Worm (Caenorhabditis elegans) whole organism, mixed stage, embryonic: ENCODE measurements around the gene C35A5.3.

Source experiments
- M03D4.4 ChIP-seq: sonication (generic microtip); optimal IDR thresholded peaks from 2 replicates; lab custom pipeline; 2017; ENCODE audit warnings: mild to moderate bottlenecking, missing genetic modification characterization, missing compliant biosample characterization
- bed-3 ChIP-seq: fragments of 200-800 bp; sonication (Bioruptor generic); optimal IDR thresholded peaks from 3 replicates; lab custom pipeline; 2018; ENCODE audit warnings: mild to moderate bottlenecking, missing genetic modification characterization, moderate library complexity, missing compliant biosample characterization
- blmp-1 ChIP-seq: fragments of 150-350 bp; optimal IDR thresholded peaks from 2 replicates; lab custom pipeline; 2014; ENCODE audit warnings: missing biosample characterization, missing genetic modification characterization
- ceh-39 ChIP-seq: fragments of 150-350 bp; optimal IDR thresholded peaks from 2 replicates; lab custom pipeline; 2014; ENCODE audit warnings: missing biosample characterization, missing genetic modification characterization
- ceh-83 ChIP-seq: fragments of 200-800 bp; sonication (Bioruptor generic); optimal IDR thresholded peaks from 2 replicates; lab custom pipeline; 2018; ENCODE audit warnings: mild to moderate bottlenecking, missing genetic modification characterization, missing compliant biosample characterization
- ces-1 ChIP-seq: fragments of 150-350 bp; optimal IDR thresholded peaks from 2 replicates; lab custom pipeline; 2014; ENCODE audit warnings: missing biosample characterization, missing genetic modification reagents, missing genetic modification characterization
- cnd-1 ChIP-seq: fragments of 200-800 bp; sonication (Bioruptor generic); optimal IDR thresholded peaks from 2 replicates; lab custom pipeline; 2018; ENCODE audit warnings: mild to moderate bottlenecking, missing genetic modification characterization, missing compliant biosample characterization
- drap-1 ChIP-seq: fragments of 200-800 bp; sonication (Bioruptor generic); optimal IDR thresholded peaks from 3 replicates; lab custom pipeline; 2018; ENCODE audit warnings: mild to moderate bottlenecking, missing genetic modification characterization, missing compliant biosample characterization
- elt-1 ChIP-seq: sonication (generic microtip); optimal IDR thresholded peaks from 2 replicates; lab custom pipeline; 2017; ENCODE audit warnings: missing genetic modification characterization, mild to moderate bottlenecking, missing compliant biosample characterization, antibody characterized with exemption, moderate library complexity, borderline replicate concordance; ENCODE audit not compliant: insufficient read depth
- elt-3 ChIP-seq: fragments of 150-350 bp; optimal IDR thresholded peaks from 2 replicates; lab custom pipeline; 2014; ENCODE audit warnings: missing biosample characterization, missing genetic modification characterization
- flh-1 ChIP-seq: fragments of 200-800 bp; sonication (Bioruptor generic); optimal IDR thresholded peaks from 2 replicates; lab custom pipeline; 2018; ENCODE audit warnings: mild to moderate bottlenecking, missing genetic modification characterization, moderate library complexity, missing compliant biosample characterization
- ham-2 ChIP-seq: fragments of 200-800 bp; sonication (Bioruptor generic); optimal IDR thresholded peaks from 2 replicates; lab custom pipeline; 2018; ENCODE audit warnings: mild to moderate bottlenecking, missing genetic modification characterization, missing compliant biosample characterization
- hlh-1 ChIP-seq: fragments of 150-350 bp; optimal IDR thresholded peaks from 2 replicates; lab custom pipeline; 2014; ENCODE audit warnings: missing biosample characterization, missing genetic modification reagents, missing genetic modification characterization
- lsy-2 ChIP-seq: fragments of 150-350 bp; optimal IDR thresholded peaks from 2 replicates; lab custom pipeline; 2014; ENCODE audit warnings: missing biosample characterization, missing genetic modification characterization
- mab-5 ChIP-seq: fragments of 150-350 bp; optimal IDR thresholded peaks from 2 replicates; lab custom pipeline; 2014; ENCODE audit warnings: missing biosample characterization, missing genetic modification characterization
- mep-1 ChIP-seq: fragments of 150-350 bp; optimal IDR thresholded peaks from 2 replicates; lab custom pipeline; 2017; ENCODE audit warnings: missing biosample characterization, missing genetic modification reagents, missing genetic modification characterization, inconsistent platforms
- mls-2 ChIP-seq: sonication (generic microtip); optimal IDR thresholded peaks from 2 replicates; lab custom pipeline; 2016; ENCODE audit warnings: mild to moderate bottlenecking, missing genetic modification characterization, moderate library complexity, missing compliant biosample characterization
- nhr-12 ChIP-seq: fragments of 150-350 bp; optimal IDR thresholded peaks from 2 replicates; lab custom pipeline; 2014; ENCODE audit warnings: missing biosample characterization, missing genetic modification characterization
- nhr-2 ChIP-seq: fragments of 150-350 bp; optimal IDR thresholded peaks from 2 replicates; lab custom pipeline; 2014; ENCODE audit warnings: missing biosample characterization, missing genetic modification characterization
- nhr-237 ChIP-seq: fragments of 150-350 bp; optimal IDR thresholded peaks from 2 replicates; lab custom pipeline; 2014; ENCODE audit warnings: missing biosample characterization, missing genetic modification characterization
- nhr-28 ChIP-seq: fragments of 150-350 bp; optimal IDR thresholded peaks from 2 replicates; lab custom pipeline; 2014; ENCODE audit warnings: missing biosample characterization, missing genetic modification characterization
- nhr-76 ChIP-seq: sonication (generic microtip); optimal IDR thresholded peaks from 2 replicates; lab custom pipeline; 2017; ENCODE audit warnings: missing biosample characterization, missing genetic modification characterization
- pha-4 ChIP-seq: fragments of 150-350 bp; optimal IDR thresholded peaks from 2 replicates; lab custom pipeline; 2018; ENCODE audit warnings: missing biosample characterization, missing genetic modification reagents, missing genetic modification characterization
- snpc-4 ChIP-seq: fragments of 150-350 bp; optimal IDR thresholded peaks from 2 replicates; lab custom pipeline; 2014; ENCODE audit warnings: missing biosample characterization, missing genetic modification characterization
- sptf-1 ChIP-seq: sonication (generic microtip); optimal IDR thresholded peaks from 2 replicates; lab custom pipeline; 2017; ENCODE audit warnings: mild to moderate bottlenecking, missing genetic modification characterization, moderate library complexity, missing compliant biosample characterization
- tbx-8 ChIP-seq: fragments of 200-800 bp; sonication (Bioruptor generic); optimal IDR thresholded peaks from 2 replicates; lab custom pipeline; 2018; ENCODE audit warnings: mild to moderate bottlenecking, missing genetic modification characterization, moderate library complexity, missing compliant biosample characterization
- unc-120 ChIP-seq: sonication (generic microtip); optimal IDR thresholded peaks from 2 replicates; lab custom pipeline; 2017; ENCODE audit warnings: missing genetic modification characterization, missing compliant biosample characterization; ENCODE audit not compliant: poor library complexity, severe bottlenecking
- unc-39 ChIP-seq: fragments of 150-350 bp; optimal IDR thresholded peaks from 2 replicates; lab custom pipeline; 2014; ENCODE audit warnings: missing biosample characterization, missing genetic modification characterization
- unc-62 ChIP-seq: fragments of 150-350 bp; optimal IDR thresholded peaks from 2 replicates; lab custom pipeline; 2014; ENCODE audit warnings: missing biosample characterization, missing genetic modification reagents, missing genetic modification characterization
- zip-8 ChIP-seq: fragments of 150-350 bp; optimal IDR thresholded peaks from 2 replicates; lab custom pipeline; 2014; ENCODE audit warnings: missing biosample characterization, missing genetic modification characterization
- ztf-11 ChIP-seq: fragments of 150-350 bp; optimal IDR thresholded peaks from 2 replicates; lab custom pipeline; 2014; ENCODE audit warnings: missing biosample characterization, missing genetic modification characterization

Gene C35A5.3

DNA sequence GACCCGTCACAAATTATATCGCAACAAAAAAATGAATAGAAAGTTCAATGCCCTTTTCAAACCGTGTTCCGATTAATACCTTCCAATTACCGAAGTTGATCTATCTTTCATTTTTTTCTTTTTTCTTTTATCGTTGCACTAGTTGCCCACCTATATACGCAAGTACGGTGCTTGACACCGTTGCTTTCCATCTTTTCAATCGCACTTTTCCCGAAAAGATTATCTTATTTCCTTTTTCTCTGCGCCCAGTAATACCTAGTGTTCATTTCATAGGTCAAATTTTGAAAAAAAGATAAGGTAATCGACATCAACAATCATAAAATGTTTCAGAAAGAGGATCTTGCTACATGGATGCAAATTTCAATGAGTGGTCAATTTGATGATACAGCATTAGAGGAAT lies 28.4 kb upstream of the C35A5.3 start:
- TF ChIP-seq ceh-83 (no peak), drap-1 (GFP tag; lab: Kevin White, UChicago) (no peak), zip-8 (tag; lab: Kevin White, UChicago) (no peak)
- TF ChIP-seq, all 35 proteins: peak for 0

DNA sequence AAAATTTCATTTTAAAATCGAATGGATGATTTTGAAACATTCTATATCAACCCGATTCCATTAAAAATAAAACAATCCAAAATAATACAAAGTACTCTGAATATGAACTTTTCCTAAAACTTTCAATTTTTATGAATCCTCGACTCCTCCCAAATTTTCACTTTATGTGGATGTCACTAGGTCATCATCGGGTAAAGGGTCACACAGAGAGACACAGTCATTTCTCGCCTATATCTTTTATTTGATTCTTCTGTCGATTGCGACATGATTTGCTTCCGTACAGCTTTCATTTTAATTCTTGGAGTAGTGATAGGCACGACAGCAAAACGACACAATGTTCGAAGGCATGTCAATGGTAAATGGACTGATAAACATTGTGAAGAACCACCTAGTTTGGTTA lies 27.3 kb upstream of the C35A5.3 start, which contains the start of gene F25D1.3:
Gene F25D1.3, plus strand, starts transcription at position 225 of the 400 bp plus-strand sequence.
- TF ChIP-seq bed-3, result no peak
- no peak for TF ChIP-seq mep-1 (tag; lab: Kevin White, UChicago)
- no peak for TF ChIP-seq cnd-1 (tag; lab: Kevin White, UChicago)
- TF ChIP-seq ztf-11 (tag; lab: Kevin White, UChicago), result no peak
- no peak for TF ChIP-seq nhr-12 (tag; lab: Kevin White, UChicago)
- TF ChIP-seq ceh-83, result no peak
- TF ChIP-seq mab-5, result no peak

DNA sequence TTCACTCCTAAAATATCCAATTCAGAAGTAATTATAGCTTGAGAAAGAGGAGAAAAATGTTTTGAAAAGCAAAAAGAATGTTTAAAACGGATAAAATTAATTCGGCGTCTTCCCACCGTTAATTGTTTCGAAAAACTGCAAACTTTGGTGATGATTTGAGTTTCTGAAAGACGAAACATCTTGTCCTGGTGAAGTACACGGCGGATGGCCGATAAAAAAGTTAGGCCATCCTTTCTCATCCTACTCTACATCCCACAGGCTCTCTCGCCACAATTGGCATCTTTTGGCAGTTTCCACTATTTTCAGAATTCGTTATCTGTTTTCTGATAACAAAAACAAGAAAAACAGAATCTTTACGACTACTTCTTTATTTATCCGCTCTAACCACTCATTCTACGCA lies 24.7 kb upstream of the C35A5.3 start, which contains the start of the genes C35A5.8 and hda-11:
Gene C35A5.8, minus strand, starts transcription at position 7 of the 400 bp plus-strand sequence.
Gene hda-11, plus strand, starts transcription at position 283 of the 400 bp plus-strand sequence.
- peak; percentile 46 for TF ChIP-seq unc-120
- peak; percentile 25 for TF ChIP-seq lsy-2 (tag; lab: Kevin White, UChicago)
- no peak for TF ChIP-seq nhr-28 (tag; lab: Kevin White, UChicago)
- TF ChIP-seq nhr-12 (tag; lab: Kevin White, UChicago), result no peak
- TF ChIP-seq mep-1 (tag; lab: Kevin White, UChicago), result peak; percentile 2
- no peak for TF ChIP-seq blmp-1 (tag; lab: Kevin White, UChicago)
- no peak for TF ChIP-seq M03D4.4 (tag; lab: Kevin White, UChicago)
- no peak for TF ChIP-seq nhr-2 (tag; lab: Kevin White, UChicago)
- TF ChIP-seq flh-1, result no peak
- TF ChIP-seq, all 35 proteins: peak for 3

DNA sequence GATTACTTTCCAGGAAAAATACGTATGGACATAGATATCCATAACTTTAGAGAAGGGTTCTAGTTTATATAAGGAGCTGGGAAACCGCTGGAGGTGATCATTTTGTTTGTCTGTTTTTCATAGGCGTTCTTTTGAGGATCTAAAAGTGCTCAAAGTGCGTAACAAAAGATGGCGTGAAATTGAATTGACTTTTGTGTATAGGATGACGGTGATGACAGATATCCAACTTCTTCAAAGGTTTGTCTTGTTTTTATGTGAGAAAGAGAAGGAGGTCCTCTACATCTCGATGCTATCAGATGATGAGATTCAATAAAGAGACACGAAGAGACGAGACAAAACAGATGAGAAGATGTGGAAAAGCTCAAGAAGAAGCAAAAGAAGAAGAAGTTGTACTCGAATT lies 15.5 kb upstream of the C35A5.3 start:
- no peak for TF ChIP-seq ztf-11 (tag; lab: Kevin White, UChicago)
- TF ChIP-seq hlh-1 (tag; lab: Kevin White, UChicago), result no peak
- no peak for TF ChIP-seq nhr-12 (tag; lab: Kevin White, UChicago)
- TF ChIP-seq elt-3, result no peak
- TF ChIP-seq bed-3, result no peak
- no peak for TF ChIP-seq tbx-8 (GFP tag; lab: Kevin White, UChicago)
- peak; percentile 48 for TF ChIP-seq ces-1 (GFP tag; lab: Kevin White, UChicago)
- TF ChIP-seq nhr-237 (tag; lab: Kevin White, UChicago), result no peak

DNA sequence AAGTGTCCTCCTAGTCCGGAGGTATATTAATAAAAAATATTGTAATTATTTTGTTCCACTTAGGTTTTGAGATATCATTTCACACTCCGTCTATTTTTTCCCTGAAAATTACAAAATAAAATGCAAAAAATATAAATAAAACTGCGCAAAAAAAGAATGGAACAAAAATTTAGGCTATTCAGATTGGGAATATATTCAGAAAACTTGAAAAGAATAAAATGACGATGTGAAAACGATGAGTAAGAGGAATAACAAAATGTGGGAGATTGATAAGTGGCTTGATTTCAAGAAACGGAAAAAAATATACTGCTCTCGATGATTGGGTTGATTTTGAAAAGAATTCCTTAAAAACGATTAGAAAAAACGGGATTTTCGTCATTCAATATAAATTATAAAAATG lies 13.1 kb upstream of the C35A5.3 start, which contains the start of gene dmsr-8:
Gene dmsr-8, minus strand, starts transcription at position 101 of the 400 bp plus-strand sequence.
- TF ChIP-seq sptf-1 (no peak), ces-1 (GFP tag; lab: Kevin White, UChicago) (no peak), elt-3 (no peak), lsy-2 (tag; lab: Kevin White, UChicago) (no peak), hlh-1 (tag; lab: Kevin White, UChicago) (no peak), ham-2 (GFP tag; lab: Kevin White, UChicago) (no peak), flh-1 (no peak), unc-39 (tag; lab: Kevin White, UChicago) (no peak), mep-1 (tag; lab: Kevin White, UChicago) (no peak), zip-8 (tag; lab: Kevin White, UChicago) (no peak), nhr-76 (tag; lab: Kevin White, UChicago) (no peak), blmp-1 (tag; lab: Kevin White, UChicago) (no peak), mab-5 (no peak), snpc-4 (tag; lab: Kevin White, UChicago) (no peak), ceh-39 (tag; lab: Kevin White, UChicago) (no peak), elt-1 (tag; lab: Kevin White, UChicago) (no peak)

DNA sequence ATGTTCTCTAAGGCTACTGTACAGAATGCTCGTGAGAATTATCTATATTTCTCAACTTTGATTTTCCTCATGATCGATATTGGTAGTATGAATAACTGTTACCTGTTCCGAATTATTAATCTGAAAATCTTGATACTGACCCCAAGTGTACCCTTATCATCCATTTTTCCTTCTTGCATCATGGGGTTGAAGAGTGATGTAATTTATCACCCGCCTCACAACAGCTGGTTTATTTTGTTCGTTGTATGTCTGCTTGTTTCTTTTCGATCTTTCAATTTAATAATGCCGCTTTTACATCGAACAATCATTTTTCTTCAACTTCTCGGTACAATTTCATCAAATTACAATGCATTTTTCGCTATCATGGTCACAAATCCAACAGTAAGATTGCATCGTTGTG lies 7.7 kb upstream of the C35A5.3 start, which contains the start of gene C35A5.6:
Gene C35A5.6, plus strand, starts transcription at position 283 of the 400 bp plus-strand sequence.
- TF ChIP-seq nhr-12 (tag; lab: Kevin White, UChicago) (no peak), lsy-2 (tag; lab: Kevin White, UChicago) (no peak), nhr-2 (tag; lab: Kevin White, UChicago) (no peak), bed-3 (no peak), ces-1 (GFP tag; lab: Kevin White, UChicago) (no peak), unc-120 (no peak), mls-2 (no peak), pha-4 (tag; lab: Kevin White, UChicago) (no peak), drap-1 (GFP tag; lab: Kevin White, UChicago) (no peak), elt-1 (tag; lab: Kevin White, UChicago) (no peak), unc-62 (GFP tag; lab: Kevin White, UChicago) (no peak), nhr-76 (tag; lab: Kevin White, UChicago) (no peak), blmp-1 (tag; lab: Kevin White, UChicago) (no peak), nhr-28 (tag; lab: Kevin White, UChicago) (no peak)
